Worm (Caenorhabditis elegans) whole organism, late embryonic: Measurements from ENCODE around the gene orc-3.
A peak's percentile ranks its signal among the peaks of the same experiment; 100 is the strongest.

Experiments
- F13H6.1 ChIP-seq: sonication (generic microtip); optimal IDR thresholded peaks from 2 replicates; lab custom pipeline; 2016; ENCODE audit warnings: missing genetic modification characterization, missing compliant biosample characterization
- K09A11.1 ChIP-seq: sonication (generic microtip); optimal IDR thresholded peaks from 2 replicates; lab custom pipeline; 2017; ENCODE audit warnings: antibody characterized with exemption, mild to moderate bottlenecking, missing genetic modification characterization, missing compliant biosample characterization; ENCODE audit not compliant: insufficient read depth
- T23F11.4 ChIP-seq: fragments of 200-800 bp; sonication (Bioruptor generic); optimal IDR thresholded peaks from 2 replicates; lab custom pipeline; 2018; ENCODE audit warnings: mild to moderate bottlenecking, missing genetic modification characterization, missing compliant biosample characterization
- Y22D7AL.16 ChIP-seq: sonication (generic microtip); optimal IDR thresholded peaks from 2 replicates; lab custom pipeline; 2016; ENCODE audit warnings: missing genetic modification characterization, missing compliant biosample characterization
- ahr-1 ChIP-seq: sonication (generic microtip); optimal IDR thresholded peaks from 2 replicates; lab custom pipeline; 2016; ENCODE audit warnings: missing genetic modification characterization, missing compliant biosample characterization
- ceh-18 ChIP-seq: sonication (generic microtip); optimal IDR thresholded peaks from 2 replicates; lab custom pipeline; 2016; ENCODE audit warnings: missing genetic modification characterization, missing compliant biosample characterization
- ceh-22 ChIP-seq: sonication (generic microtip); optimal IDR thresholded peaks from 2 replicates; lab custom pipeline; 2017; ENCODE audit warnings: missing biosample characterization, missing genetic modification characterization
- ceh-30 ChIP-seq: fragments of 150-350 bp; optimal IDR thresholded peaks from 2 replicates; lab custom pipeline; 2014; ENCODE audit warnings: missing biosample characterization, missing genetic modification characterization
- ceh-34 ChIP-seq: sonication (generic microtip); optimal IDR thresholded peaks from 2 replicates; lab custom pipeline; 2016; ENCODE audit warnings: mild to moderate bottlenecking, missing genetic modification characterization, missing compliant biosample characterization
- ceh-45 ChIP-seq: fragments of 200-800 bp; sonication (Bioruptor generic); IDR thresholded peaks from 2 replicates; pipeline ENCODE4 v1.3.6; 2022; ENCODE audit warnings: missing genetic modification reagents, missing genetic modification characterization, missing compliant biosample characterization
- ceh-48 ChIP-seq: sonication (generic microtip); optimal IDR thresholded peaks from 2 replicates; lab custom pipeline; 2016; ENCODE audit warnings: missing genetic modification characterization, inconsistent platforms, missing compliant biosample characterization
- che-1 ChIP-seq: sonication (generic microtip); optimal IDR thresholded peaks from 2 replicates; lab custom pipeline; 2016; ENCODE audit warnings: mild to moderate bottlenecking, missing genetic modification characterization, missing compliant biosample characterization
- dmd-4 ChIP-seq: sonication (generic microtip); optimal IDR thresholded peaks from 2 replicates; lab custom pipeline; 2016; ENCODE audit warnings: borderline replicate concordance, missing genetic modification characterization, missing compliant biosample characterization
- dve-1 ChIP-seq: sonication (generic microtip); optimal IDR thresholded peaks from 2 replicates; lab custom pipeline; 2017; ENCODE audit warnings: antibody characterized with exemption, mild to moderate bottlenecking, missing genetic modification characterization, missing compliant biosample characterization
- elt-2 ChIP-seq: sonication (generic microtip); optimal IDR thresholded peaks from 2 replicates; lab custom pipeline; 2016; ENCODE audit warnings: missing genetic modification reagents, missing genetic modification characterization, missing compliant biosample characterization
- elt-4 ChIP-seq: sonication (generic microtip); optimal IDR thresholded peaks from 2 replicates; lab custom pipeline; 2016; ENCODE audit warnings: missing genetic modification characterization, missing compliant biosample characterization
- fkh-10 ChIP-seq: fragments of 150-350 bp; optimal IDR thresholded peaks from 2 replicates; lab custom pipeline; 2014; ENCODE audit warnings: missing biosample characterization, missing genetic modification reagents, missing genetic modification characterization
- gmeb-2 ChIP-seq: sonication (generic microtip); optimal IDR thresholded peaks from 2 replicates; lab custom pipeline; 2016; ENCODE audit warnings: missing genetic modification characterization, inconsistent platforms, missing compliant biosample characterization
- hlh-13 ChIP-seq: fragments of 200-800 bp; sonication (Bioruptor generic); optimal IDR thresholded peaks from 2 replicates; lab custom pipeline; 2018; ENCODE audit warnings: mild to moderate bottlenecking, missing genetic modification characterization, missing compliant biosample characterization
- hlh-15 ChIP-seq: sonication (generic microtip); optimal IDR thresholded peaks from 2 replicates; lab custom pipeline; 2016; ENCODE audit warnings: missing genetic modification characterization, missing compliant biosample characterization
- hlh-6 ChIP-seq: sonication (generic microtip); optimal IDR thresholded peaks from 2 replicates; lab custom pipeline; 2016; ENCODE audit warnings: missing genotype, missing genetic modification characterization, missing compliant biosample characterization
- lin-11 ChIP-seq: fragments of 200-800 bp; sonication (Bioruptor generic); optimal IDR thresholded peaks from 2 replicates; lab custom pipeline; 2018; ENCODE audit warnings: mild to moderate bottlenecking, missing genetic modification characterization, missing compliant biosample characterization
- madf-2 ChIP-seq: sonication (generic microtip); optimal IDR thresholded peaks from 2 replicates; lab custom pipeline; 2017; ENCODE audit warnings: missing genetic modification characterization, missing compliant biosample characterization
- mec-3 ChIP-seq: sonication (generic microtip); optimal IDR thresholded peaks from 2 replicates; lab custom pipeline; 2016; ENCODE audit warnings: borderline replicate concordance, missing genetic modification characterization, missing compliant biosample characterization
- nfya-1 ChIP-seq: sonication (generic microtip); optimal IDR thresholded peaks from 2 replicates; lab custom pipeline; 2017; ENCODE audit warnings: missing genetic modification characterization, mild to moderate bottlenecking, missing compliant biosample characterization, antibody characterized with exemption, moderate library complexity
- nhr-11 ChIP-seq: fragments of 150-350 bp; optimal IDR thresholded peaks from 2 replicates; lab custom pipeline; 2014; ENCODE audit warnings: missing biosample characterization, missing genetic modification characterization
- nhr-232 ChIP-seq: sonication (generic microtip); optimal IDR thresholded peaks from 2 replicates; lab custom pipeline; 2016; ENCODE audit warnings: missing genetic modification characterization, missing compliant biosample characterization
- pag-3 ChIP-seq: sonication (generic microtip); optimal IDR thresholded peaks from 2 replicates; lab custom pipeline; 2016; ENCODE audit warnings: missing compliant biosample characterization, missing genetic modification characterization, borderline replicate concordance
- pax-1 ChIP-seq: fragments of 150-350 bp; optimal IDR thresholded peaks from 2 replicates; lab custom pipeline; 2014; ENCODE audit warnings: missing biosample characterization, missing genetic modification characterization
- pha-2 ChIP-seq: sonication (generic microtip); optimal IDR thresholded peaks from 2 replicates; lab custom pipeline; 2017; ENCODE audit warnings: mild to moderate bottlenecking, missing genetic modification characterization, missing compliant biosample characterization
- pha-4 ChIP-seq: fragments of 150-350 bp; optimal IDR thresholded peaks from 2 replicates; lab custom pipeline; 2018; ENCODE audit warnings: missing biosample characterization, missing genetic modification reagents, missing genetic modification characterization
- pros-1 ChIP-seq: fragments of 150-350 bp; optimal IDR thresholded peaks from 2 replicates; lab custom pipeline; 2014; ENCODE audit warnings: missing biosample characterization, missing genetic modification reagents, missing genetic modification characterization
- rnt-1 ChIP-seq: sonication (generic microtip); optimal IDR thresholded peaks from 2 replicates; lab custom pipeline; 2016; ENCODE audit warnings: missing genetic modification characterization, missing compliant biosample characterization
- sdc-2 ChIP-seq: sonication (generic microtip); optimal IDR thresholded peaks from 2 replicates; lab custom pipeline; 2016; ENCODE audit warnings: missing genotype, missing genetic modification characterization, missing compliant biosample characterization
- sox-4 ChIP-seq: sonication (generic microtip); optimal IDR thresholded peaks from 2 replicates; lab custom pipeline; 2017; ENCODE audit warnings: mild to moderate bottlenecking, missing genetic modification characterization, inconsistent platforms, missing compliant biosample characterization
- syd-9 ChIP-seq: sonication (generic microtip); optimal IDR thresholded peaks from 2 replicates; lab custom pipeline; 2016; ENCODE audit warnings: mild to moderate bottlenecking, missing genetic modification characterization, moderate library complexity, missing compliant biosample characterization
- tbx-2 ChIP-seq: sonication (generic microtip); optimal IDR thresholded peaks from 2 replicates; lab custom pipeline; 2016; ENCODE audit warnings: missing genetic modification characterization, missing compliant biosample characterization
- tbx-7 ChIP-seq: sonication (generic microtip); optimal IDR thresholded peaks from 2 replicates; lab custom pipeline; 2016; ENCODE audit warnings: missing genotype, missing genetic modification characterization, missing compliant biosample characterization
- ttx-3 ChIP-seq: sonication (generic microtip); optimal IDR thresholded peaks from 2 replicates; lab custom pipeline; 2016; ENCODE audit warnings: missing genetic modification reagents, missing genetic modification characterization, missing compliant biosample characterization
- unc-3 ChIP-seq, 2 experiments: fragments of 200-800 bp in 1 of 2; sonication (Bioruptor generic) in 1 of 2; sonication (generic microtip) in 1 of 2; conservative IDR thresholded peaks in 1 of 2; optimal IDR thresholded peaks in 1 of 2; 2 replicates each; pipeline versions ENCODE4 v1.3.6 to Lab custom; 2016 to 2022; ENCODE audit warnings: missing compliant biosample characterization in 2 of 2, missing genetic modification characterization in 2 of 2, missing genetic modification reagents in 1 of 2
- unc-42 ChIP-seq: sonication (generic microtip); optimal IDR thresholded peaks from 2 replicates; lab custom pipeline; 2016; ENCODE audit warnings: missing genotype, missing genetic modification characterization, missing compliant biosample characterization
- ztf-16 ChIP-seq: sonication (generic microtip); optimal IDR thresholded peaks from 2 replicates; lab custom pipeline; 2017; ENCODE audit warnings: missing genetic modification characterization, missing compliant biosample characterization

The orc-3 gene

DNA sequence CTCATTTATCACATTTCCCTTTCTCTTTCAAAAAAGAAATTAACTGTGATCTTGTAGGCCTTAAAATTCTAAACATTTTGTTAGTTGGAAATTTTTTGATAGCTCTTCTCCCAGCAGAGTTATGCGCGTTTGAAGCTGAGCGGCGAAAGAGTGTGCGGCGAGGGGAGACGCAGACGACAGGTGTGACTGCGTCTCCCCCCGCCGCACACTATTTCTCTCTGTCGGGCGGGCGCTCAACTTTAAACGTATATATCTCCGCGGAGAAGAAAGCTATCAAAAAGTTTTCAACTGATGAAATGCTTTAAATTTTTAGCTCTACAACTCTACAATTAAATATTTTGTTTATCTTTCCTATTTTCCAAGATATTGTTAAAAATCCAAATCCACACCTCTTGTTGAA, 11.1 kb downstream of the orc-3 start:
- no peak for TF ChIP-seq ahr-1 (tag; lab: Kevin White, UChicago)
- no peak for TF ChIP-seq unc-3 (GFP tag; conservative IDR thresholded peaks at IDR 0.05; lab: Robert Waterston, UW)
- TF ChIP-seq unc-3 (tag; optimal IDR thresholded peaks at IDR 0.05; lab: Kevin White, UChicago) = no peak
- TF ChIP-seq ceh-45 = no peak
- TF ChIP-seq elt-2 (tag; lab: Kevin White, UChicago) = no peak
- no peak for TF ChIP-seq ttx-3 (tag; lab: Kevin White, UChicago)
- no peak for TF ChIP-seq fkh-10 (GFP tag; lab: Kevin White, UChicago)
- TF ChIP-seq mec-3 = no peak
- no peak for TF ChIP-seq unc-42 (tag; lab: Kevin White, UChicago)
- no peak for TF ChIP-seq rnt-1
- no peak for TF ChIP-seq ceh-22 (tag; lab: Kevin White, UChicago)
- no peak for TF ChIP-seq nfya-1
- no peak for TF ChIP-seq sdc-2
- TF ChIP-seq pha-2 (tag; lab: Kevin White, UChicago) = no peak
- TF ChIP-seq hlh-15 (tag; lab: Kevin White, UChicago) = no peak
- TF ChIP-seq pros-1 = no peak
- no peak for TF ChIP-seq sox-4
- TF ChIP-seq che-1 (tag; lab: Kevin White, UChicago) = no peak
- TF ChIP-seq pax-1 (tag; lab: Kevin White, UChicago) = no peak
- no peak for TF ChIP-seq syd-9 (tag; lab: Kevin White, UChicago)

DNA sequence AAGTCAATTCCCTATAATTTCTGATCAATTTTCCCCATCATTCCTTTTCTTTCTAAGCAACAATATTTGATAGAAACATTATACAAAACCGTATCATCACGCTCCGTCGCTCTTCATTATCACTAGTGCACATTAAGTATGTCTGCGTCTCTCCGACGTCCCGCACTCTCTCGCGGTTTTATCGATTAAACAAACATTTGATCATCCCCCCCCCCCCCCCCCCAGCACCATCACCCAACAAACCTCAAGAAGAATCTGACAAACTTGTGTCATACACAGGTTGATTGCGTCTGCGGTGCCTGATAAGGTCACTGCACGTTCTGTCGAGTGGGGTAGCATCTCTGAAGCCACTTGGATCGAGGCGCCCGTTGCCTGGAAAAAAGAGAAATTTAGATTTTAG, 12.1 kb downstream of the orc-3 start:
- TF ChIP-seq elt-2 (tag; lab: Kevin White, UChicago) = peak; percentile 85
- no peak for TF ChIP-seq nhr-11 (tag; lab: Kevin White, UChicago)
- peak; percentile 30 for TF ChIP-seq pax-1 (tag; lab: Kevin White, UChicago)

DNA sequence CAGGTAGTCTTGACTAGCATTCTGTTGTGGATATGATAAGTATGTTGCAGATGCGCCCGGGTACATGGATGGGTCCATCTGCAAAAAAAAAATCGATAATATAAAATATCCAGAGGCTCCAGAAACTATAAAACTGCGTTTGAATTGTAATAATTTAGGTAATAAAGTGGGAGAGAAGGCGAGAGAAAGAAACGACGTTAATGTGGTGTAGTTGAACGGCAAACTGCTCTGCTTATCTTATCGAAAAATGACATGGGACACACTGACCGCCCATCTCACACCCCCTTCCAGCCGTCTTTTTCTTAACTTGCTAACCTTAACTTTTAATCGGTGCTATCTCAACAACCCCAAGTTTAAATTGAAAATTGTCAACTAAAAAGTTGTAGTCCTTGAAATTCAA, 14.1 kb downstream of the orc-3 start:
- TF ChIP-seq hlh-6 (tag; lab: Kevin White, UChicago) = no peak
- TF ChIP-seq elt-2 (tag; lab: Kevin White, UChicago) = peak; percentile 61
- no peak for TF ChIP-seq unc-42 (tag; lab: Kevin White, UChicago)

DNA sequence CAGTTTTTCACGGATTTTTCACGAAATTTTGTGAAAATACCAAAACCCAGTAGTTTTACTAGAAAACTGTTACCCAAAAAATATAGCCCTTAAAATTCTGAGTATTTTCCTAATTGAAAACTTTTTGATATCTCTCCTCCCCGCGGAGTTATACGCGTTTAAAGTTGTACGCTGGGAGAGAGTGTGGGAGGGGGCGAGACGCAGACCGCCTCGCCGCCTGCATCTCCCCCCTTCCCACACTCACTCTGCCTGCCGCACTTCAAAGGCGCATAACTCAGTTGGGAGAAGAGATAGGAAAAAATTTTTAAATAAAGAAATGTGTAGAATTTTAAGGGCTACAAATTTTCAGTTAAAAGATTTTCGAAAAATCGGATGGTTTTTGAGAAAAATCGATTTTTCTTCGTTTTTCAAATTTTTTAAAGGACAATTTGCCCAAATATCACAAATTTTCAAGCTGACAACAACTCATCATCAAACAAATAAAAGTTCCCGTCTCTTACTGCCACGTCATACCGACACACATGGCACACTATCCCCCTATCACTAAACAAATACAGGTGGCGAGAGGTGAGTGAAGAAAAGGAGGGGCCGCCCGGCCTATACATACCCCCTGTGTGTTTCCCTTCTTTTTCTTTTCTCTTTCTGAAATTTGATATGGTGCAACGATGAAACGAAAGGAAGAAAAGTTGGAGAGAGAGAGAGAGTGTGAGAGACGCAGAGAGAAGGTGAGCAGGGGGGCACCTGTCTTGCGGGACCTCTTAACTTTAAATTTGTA, 15.6 kb downstream of the orc-3 start:
- TF ChIP-seq unc-42 (tag; lab: Kevin White, UChicago) (no peak), nhr-232 (no peak), nfya-1 (peak; percentile 39), pha-2 (tag; lab: Kevin White, UChicago) (no peak), tbx-2 (tag; lab: Kevin White, UChicago) (peak; percentile 3), elt-4 (no peak), sdc-2 (no peak), elt-2 (tag; lab: Kevin White, UChicago) (peak; percentile 28), ceh-18 (tag; lab: Kevin White, UChicago) (peak; percentile 30), ceh-22 (tag; lab: Kevin White, UChicago) (no peak), ceh-30 (no peak), che-1 (tag; lab: Kevin White, UChicago) (no peak), F13H6.1 (tag; lab: Kevin White, UChicago) (no peak), pag-3 (tag; lab: Kevin White, UChicago) (no peak), tbx-7 (tag; lab: Kevin White, UChicago) (no peak), dmd-4 (tag; lab: Kevin White, UChicago) (no peak), madf-2 (tag; lab: Kevin White, UChicago) (no peak), pros-1 (no peak), ceh-34 (peak; percentile 99), dve-1 (tag; lab: Kevin White, UChicago) (peak; percentile 21), unc-3 (GFP tag; conservative IDR thresholded peaks at IDR 0.05; lab: Robert Waterston, UW) (no peak), unc-3 (tag; optimal IDR thresholded peaks at IDR 0.05; lab: Kevin White, UChicago) (no peak), rnt-1 (no peak), hlh-13 (no peak), gmeb-2 (tag; lab: Kevin White, UChicago) (no peak), ttx-3 (tag; lab: Kevin White, UChicago) (no peak), pha-4 (no peak), T23F11.4 (no peak), Y22D7AL.16 (tag; lab: Kevin White, UChicago) (no peak), fkh-10 (GFP tag; lab: Kevin White, UChicago) (no peak), ztf-16 (tag; lab: Kevin White, UChicago) (no peak), ceh-48 (no peak), K09A11.1 (tag; lab: Kevin White, UChicago) (no peak), lin-11 (tag; lab: Kevin White, UChicago) (no peak), ahr-1 (tag; lab: Kevin White, UChicago) (no peak), sox-4 (no peak)
